Worm (Caenorhabditis elegans) whole organism, late embryonic: ENCODE data around the gene F43C11.7.

Experiments used
- fkh-10 ChIP-seq: fragments of 150-350 bp; optimal IDR thresholded peaks from 2 replicates; lab custom pipeline; 2014; ENCODE audit warnings: missing biosample characterization, missing genetic modification reagents, missing genetic modification characterization
- pha-4 ChIP-seq: fragments of 150-350 bp; optimal IDR thresholded peaks from 2 replicates; lab custom pipeline; 2018; ENCODE audit warnings: missing biosample characterization, missing genetic modification reagents, missing genetic modification characterization

ce11 chrII:2352546-2352945 is 16.8 kb downstream of the F43C11.7 start, which contains the start of gene F43C11.10:
- TF ChIP-seq fkh-10 (GFP tag; lab: Kevin White, UChicago), result no peak
- TF ChIP-seq pha-4 (tag; lab: Kevin White, UChicago), result no peak
